Worm (Caenorhabditis elegans) whole organism, L2 larva: ENCODE measurements around the gene lin-18.

Experiments used
- F13H6.1 ChIP-seq: sonication (generic microtip); optimal IDR thresholded peaks from 2 replicates; lab custom pipeline; 2016; ENCODE audit warnings: missing genetic modification characterization, missing compliant biosample characterization
- crh-2 ChIP-seq: sonication (generic microtip); optimal IDR thresholded peaks from 2 replicates; lab custom pipeline; 2017; ENCODE audit warnings: missing biosample characterization, missing genetic modification characterization
- dmd-4 ChIP-seq: sonication (generic microtip); optimal IDR thresholded peaks from 2 replicates; lab custom pipeline; 2017; ENCODE audit warnings: missing biosample characterization, missing genetic modification characterization
- fos-1 ChIP-seq: fragments of 150-350 bp; optimal IDR thresholded peaks from 2 replicates; lab custom pipeline; 2014; ENCODE audit warnings: missing biosample characterization, missing genetic modification characterization
- gmeb-1 ChIP-seq: fragments of 150-350 bp; optimal IDR thresholded peaks from 2 replicates; lab custom pipeline; 2014; ENCODE audit warnings: missing biosample characterization, missing genetic modification characterization
- lin-13 ChIP-seq: fragments of 150-350 bp; optimal IDR thresholded peaks from 2 replicates; lab custom pipeline; 2014; ENCODE audit warnings: missing biosample characterization, missing genetic modification reagents, missing genetic modification characterization
- lsy-2 ChIP-seq, 2 experiments: fragments of 150-350 bp in 1 of 2; sonication (generic microtip) in 1 of 2; optimal IDR thresholded peaks; 2 replicates each; lab custom pipeline; 2014 to 2017; ENCODE audit warnings: missing biosample characterization in 2 of 2, missing genetic modification characterization in 2 of 2
- nhr-10 ChIP-seq: sonication (generic microtip); optimal IDR thresholded peaks from 2 replicates; lab custom pipeline; 2017; ENCODE audit warnings: missing biosample characterization, missing genetic modification characterization
- nhr-12 ChIP-seq: fragments of 150-350 bp; optimal IDR thresholded peaks from 2 replicates; lab custom pipeline; 2014; ENCODE audit warnings: missing biosample characterization, missing genetic modification characterization
- nhr-129 ChIP-seq: fragments of 150-350 bp; optimal IDR thresholded peaks from 2 replicates; lab custom pipeline; 2014; ENCODE audit warnings: missing biosample characterization, missing genetic modification characterization
- nhr-237 ChIP-seq: fragments of 150-350 bp; optimal IDR thresholded peaks from 2 replicates; lab custom pipeline; 2014; ENCODE audit warnings: missing biosample characterization, missing genetic modification characterization
- nhr-25 ChIP-seq: fragments of 150-350 bp; sonication (generic microtip); optimal IDR thresholded peaks from 3 replicates; lab custom pipeline; 2014; ENCODE audit warnings: missing biosample characterization, missing genetic modification characterization
- nhr-6 ChIP-seq: fragments of 150-350 bp; optimal IDR thresholded peaks from 2 replicates; lab custom pipeline; 2014; ENCODE audit warnings: missing biosample characterization, missing genetic modification characterization
- skn-1 ChIP-seq: sonication (generic microtip); optimal IDR thresholded peaks from 2 replicates; lab custom pipeline; 2017; ENCODE audit warnings: missing biosample characterization, missing genetic modification characterization
- sma-3 ChIP-seq: sonication (generic microtip); optimal IDR thresholded peaks from 2 replicates; lab custom pipeline; 2016; ENCODE audit warnings: missing genetic modification reagents, missing genetic modification characterization, missing compliant biosample characterization
- sma-9 ChIP-seq, 2 experiments: fragments of 150-350 bp in 1 of 2; sonication (generic microtip) in 1 of 2; optimal IDR thresholded peaks; 2 replicates each; lab custom pipeline; 2014 to 2016; ENCODE audit warnings: missing genetic modification characterization in 2 of 2, mild to moderate bottlenecking in 1 of 2, missing biosample characterization in 1 of 2, missing compliant biosample characterization in 1 of 2, missing genetic modification reagents in 1 of 2, moderate library complexity in 1 of 2
- snpc-4 ChIP-seq: fragments of 150-350 bp; optimal IDR thresholded peaks from 2 replicates; lab custom pipeline; 2014; ENCODE audit warnings: missing biosample characterization, missing genetic modification characterization
- ztf-4 ChIP-seq: fragments of 150-350 bp; optimal IDR thresholded peaks from 2 replicates; lab custom pipeline; 2014; ENCODE audit warnings: missing biosample characterization, missing genetic modification characterization

lin-18 gene

DNA sequence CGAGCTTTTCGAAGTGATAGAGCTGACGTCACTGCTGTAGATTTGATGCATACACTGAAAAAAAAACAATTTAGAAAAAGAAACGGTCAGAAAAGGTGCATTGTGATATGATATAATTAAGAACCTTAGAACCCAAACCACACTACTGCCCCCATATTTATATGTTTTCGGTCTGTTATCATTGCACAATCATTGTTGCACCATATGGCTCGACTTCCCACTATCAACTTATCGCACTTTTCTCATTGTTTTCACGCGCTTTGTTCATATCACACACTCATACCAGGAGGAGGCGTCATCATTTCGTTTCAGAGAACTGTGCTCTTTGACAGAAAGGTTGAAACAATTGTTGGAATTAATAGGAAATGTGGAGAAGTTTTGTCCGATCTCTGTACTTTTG lies 50.6 kb downstream of the lin-18 start:
- no peak for TF ChIP-seq nhr-237 (tag; lab: Kevin White, UChicago)
- no peak for TF ChIP-seq nhr-12 (tag; lab: Kevin White, UChicago)
- peak; percentile 51 for TF ChIP-seq gmeb-1 (tag; lab: Kevin White, UChicago)
- peak; percentile 98 for TF ChIP-seq fos-1 (tag; lab: Kevin White, UChicago)
- peak; percentile 63 for TF ChIP-seq sma-9 (GFP tag; optimal IDR thresholded peaks at IDR 0.05; lab: Kevin White, UChicago)
- no peak for TF ChIP-seq sma-9 (tag; optimal IDR thresholded peaks at IDR 0.05; lab: Kevin White, UChicago)
- TF ChIP-seq crh-2 (tag; lab: Kevin White, UChicago) = peak; percentile 82
- TF ChIP-seq lsy-2 (tag; optimal IDR thresholded peaks at IDR 0.05; lab: Kevin White, UChicago) = no peak
- no peak for TF ChIP-seq nhr-10
- TF ChIP-seq snpc-4 (tag; lab: Kevin White, UChicago) = no peak
- TF ChIP-seq nhr-25 (tag; lab: Kevin White, UChicago) = no peak
- peak; percentile 35 for TF ChIP-seq F13H6.1 (tag; lab: Kevin White, UChicago)
- TF ChIP-seq nhr-129 = peak; percentile 99
- no peak for TF ChIP-seq ztf-4 (tag; lab: Kevin White, UChicago)
- TF ChIP-seq sma-3 (GFP tag; lab: Kevin White, UChicago) = peak; percentile 15
- peak; percentile 77 for TF ChIP-seq skn-1 (tag; lab: Kevin White, UChicago)
- no peak for TF ChIP-seq lin-13 (GFP tag; lab: Kevin White, UChicago)
- TF ChIP-seq dmd-4 = no peak

DNA sequence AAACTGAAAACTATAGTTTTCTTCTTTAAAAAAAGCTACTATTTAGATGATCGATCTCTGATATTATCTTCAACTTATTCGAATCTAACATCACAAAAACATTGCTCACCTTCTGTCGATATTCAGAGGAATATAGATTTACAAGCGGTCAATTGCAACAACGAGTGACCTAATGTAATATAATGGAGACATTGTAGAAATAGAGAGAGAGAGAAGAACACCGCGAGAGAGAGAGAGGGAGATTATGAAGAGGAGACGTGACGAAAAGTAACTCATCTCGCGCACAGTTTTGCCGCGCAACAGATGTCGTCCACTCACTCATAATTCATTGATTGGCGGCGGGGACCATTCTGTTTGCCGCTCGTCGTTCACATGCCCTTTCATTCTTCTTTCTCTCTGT lies 52.0 kb downstream of the lin-18 start:
- TF ChIP-seq nhr-6 = no peak
- TF ChIP-seq lin-13 (GFP tag; lab: Kevin White, UChicago) = no peak
